Worm (Caenorhabditis elegans) whole organism, L1 larva: Measurements from ENCODE around the gene F59E11.7.

ENCODE experiments used
- ceh-90 ChIP-seq: sonication (generic microtip); optimal IDR thresholded peaks from 2 replicates; lab custom pipeline; 2016; ENCODE audit warnings: missing genetic modification characterization, missing compliant biosample characterization
- grh-1 ChIP-seq: fragments of 200-800 bp; sonication (Bioruptor generic); IDR thresholded peaks from 2 replicates; pipeline ENCODE4 v1.3.6; 2022; ENCODE audit warnings: missing genetic modification reagents, missing genetic modification characterization, missing compliant biosample characterization
- hlh-17 ChIP-seq: fragments of 200-800 bp; sonication (Bioruptor generic); optimal IDR thresholded peaks from 2 replicates; lab custom pipeline; 2018; ENCODE audit warnings: missing genetic modification characterization, mild to moderate bottlenecking, missing compliant biosample characterization, moderate library complexity, borderline replicate concordance
- irx-1 ChIP-seq: sonication (generic microtip); optimal IDR thresholded peaks from 2 replicates; lab custom pipeline; 2016; ENCODE audit warnings: missing genetic modification characterization, missing compliant biosample characterization
- mab-9 ChIP-seq: fragments of 200-800 bp; sonication (Bioruptor generic); IDR thresholded peaks from 2 replicates; pipeline ENCODE4 v1.3.6; 2022; ENCODE audit warnings: missing genetic modification reagents, missing genetic modification characterization, missing compliant biosample characterization
- nhr-28 ChIP-seq: fragments of 150-350 bp; optimal IDR thresholded peaks from 2 replicates; lab custom pipeline; 2014; ENCODE audit warnings: missing biosample characterization, missing genetic modification characterization
- pqm-1 ChIP-seq: sonication (generic microtip); optimal IDR thresholded peaks from 3 replicates; lab custom pipeline; 2017; ENCODE audit warnings: missing biosample characterization, missing genetic modification characterization
- unc-130 ChIP-seq: fragments of 150-350 bp; optimal IDR thresholded peaks from 2 replicates; lab custom pipeline; 2017; ENCODE audit warnings: missing biosample characterization, missing genetic modification characterization, inconsistent platforms
- unc-30 ChIP-seq: sonication (generic microtip); optimal IDR thresholded peaks from 2 replicates; lab custom pipeline; 2017; ENCODE audit warnings: missing biosample characterization, missing genetic modification characterization
- unc-62 ChIP-seq: fragments of 150-350 bp; optimal IDR thresholded peaks from 2 replicates; lab custom pipeline; 2014; ENCODE audit warnings: missing biosample characterization, missing genetic modification reagents, missing genetic modification characterization
- zag-1 ChIP-seq: fragments of 150-350 bp; optimal IDR thresholded peaks from 2 replicates; lab custom pipeline; 2014; ENCODE audit warnings: missing biosample characterization, missing genetic modification characterization
- ztf-4 ChIP-seq: fragments of 150-350 bp; optimal IDR thresholded peaks from 2 replicates; lab custom pipeline; 2014; ENCODE audit warnings: missing biosample characterization, missing genetic modification characterization

ce11 chrV:8974889-8975422, 15.1 kb upstream of the F59E11.7 start, which contains the start of gene nhr-143:
- TF ChIP-seq unc-130: no peak
- no peak for TF ChIP-seq unc-30
- TF ChIP-seq nhr-28 (tag; lab: Kevin White, UChicago): no peak
- TF ChIP-seq zag-1 (tag; lab: Kevin White, UChicago): no peak
- no peak for TF ChIP-seq irx-1
- no peak for TF ChIP-seq grh-1
- TF ChIP-seq ceh-90 (tag; lab: Kevin White, UChicago): no peak
- TF ChIP-seq pqm-1: no peak
- TF ChIP-seq mab-9 (GFP tag; lab: Robert Waterston, UW): no peak
- TF ChIP-seq hlh-17 (GFP tag; lab: Kevin White, UChicago): no peak
- no peak for TF ChIP-seq ztf-4
- no peak for TF ChIP-seq unc-62 (GFP tag; lab: Kevin White, UChicago)
